Fruit fly (Drosophila melanogaster) whole organism, prepupa: ENCODE measurements around the gene Cdk8.
A peak's percentile ranks its signal among the peaks of the same experiment; 100 is the strongest.

Experiments used
- Blimp-1 ChIP-seq: fragments of 200-800 bp; sonication (Bioruptor generic); optimal IDR thresholded peaks from 3 replicates; lab custom pipeline; 2017; ENCODE audit warnings: missing biosample characterization, missing genetic modification characterization, mild to moderate bottlenecking, moderate library complexity, missing genetic modification reagents
- CG32006 ChIP-seq: fragments of 200-800 bp; sonication (Bioruptor generic); optimal IDR thresholded peaks from 3 replicates; lab custom pipeline; 2017; ENCODE audit warnings: missing biosample characterization, mild to moderate bottlenecking, missing genetic modification characterization
- CG3919 ChIP-seq: fragments of 200-800 bp; sonication (Bioruptor generic); optimal IDR thresholded peaks from 3 replicates; lab custom pipeline; 2016; ENCODE audit warnings: missing biosample characterization, missing genetic modification characterization
- Ets21C ChIP-seq: fragments of 200-800 bp; sonication (Bioruptor generic); optimal IDR thresholded peaks from 3 replicates; lab custom pipeline; 2016; ENCODE audit warnings: missing biosample characterization, missing genetic modification characterization
- Gug ChIP-seq: fragments of 200-800 bp; sonication (Bioruptor generic); IDR thresholded peaks from 2 replicates; pipeline ENCODE4 v1.3.6; 2022; ENCODE audit warnings: missing biosample characterization, missing genetic modification characterization
- Sox14 ChIP-seq: fragments of 200-800 bp; sonication (Bioruptor generic); optimal IDR thresholded peaks from 3 replicates; lab custom pipeline; 2016; ENCODE audit warnings: missing biosample characterization, missing genetic modification characterization
- acj6 ChIP-seq: fragments of 200-800 bp; sonication (Bioruptor generic); optimal IDR thresholded peaks from 3 replicates; lab custom pipeline; 2016; ENCODE audit warnings: missing biosample characterization, missing genetic modification characterization

DNA sequence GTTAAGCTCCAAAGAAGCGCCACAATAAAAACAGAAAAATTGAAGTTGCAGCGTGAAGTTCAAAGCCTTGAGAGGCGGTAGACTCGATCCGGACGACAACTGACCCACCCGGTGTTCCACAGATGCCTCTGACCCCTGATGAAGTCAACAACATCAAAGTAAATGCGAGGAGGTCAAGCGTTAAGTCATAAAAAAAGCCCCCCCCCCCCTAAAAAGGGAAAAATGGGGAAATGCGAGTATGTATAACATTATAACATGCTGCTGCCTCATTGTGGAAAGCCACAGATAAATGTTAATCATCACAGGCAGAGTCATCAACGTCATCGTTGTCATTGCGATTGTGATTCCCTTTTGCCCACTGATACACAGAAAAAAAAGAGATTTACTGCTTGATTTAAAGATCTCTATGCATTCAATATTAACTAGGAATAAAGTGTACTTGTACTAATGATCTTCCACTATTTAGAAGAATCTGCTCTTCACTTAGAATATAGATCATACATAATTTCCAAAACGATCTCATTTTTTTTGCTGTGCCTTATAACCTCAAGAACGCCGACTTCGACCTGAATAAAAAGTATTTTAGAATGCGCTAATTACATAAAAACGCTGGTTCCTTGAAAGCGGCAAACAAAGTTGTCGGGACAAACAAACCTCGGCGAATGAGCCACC lies 12.7 kb upstream of the Cdk8 start:
- TF ChIP-seq acj6 (GFP tag; lab: Kevin White, UChicago): no peak
- no peak for TF ChIP-seq Ets21C (GFP tag; lab: Kevin White, UChicago)
- TF ChIP-seq CG32006 (GFP tag; lab: Kevin White, UChicago): no peak
- no peak for TF ChIP-seq CG3919
- TF ChIP-seq Gug: no peak
- TF ChIP-seq Blimp-1 (GFP tag; lab: Kevin White, UChicago): no peak
- TF ChIP-seq Sox14 (GFP tag; lab: Kevin White, UChicago): peak; percentile 3
